Worm (Caenorhabditis elegans): ENCODE results near the gene sre-21.

DNA sequence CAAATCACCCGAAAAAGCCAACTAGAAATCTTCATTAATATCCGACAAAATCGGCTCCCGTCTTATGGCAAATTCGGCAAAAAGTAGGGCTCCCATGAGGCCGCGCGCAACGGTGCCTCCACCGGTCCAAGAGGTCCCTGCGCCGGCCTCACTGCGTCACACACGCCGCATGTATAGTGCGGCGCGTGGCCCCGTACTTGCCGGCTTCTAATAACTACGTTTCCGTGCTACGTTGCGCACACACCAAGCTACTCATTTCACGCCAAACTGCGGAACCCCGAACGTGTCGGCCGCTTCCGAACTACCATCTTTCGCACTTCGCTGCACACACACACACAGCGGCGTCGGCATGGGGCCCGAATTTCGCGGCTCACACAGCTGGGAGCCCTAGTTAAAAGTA is 46.7 kb upstream of the sre-21 start:
- no peak for TF ChIP-seq dao-5 (tag; optimal IDR thresholded peaks at IDR 0.05)
- no peak for TF ChIP-seq W03F9.2 (tag; optimal IDR thresholded peaks at IDR 0.05)

All from whole organism, L4/young adult.